Worm (Caenorhabditis elegans): ENCODE data around the gene ZK742.6.

DNA sequence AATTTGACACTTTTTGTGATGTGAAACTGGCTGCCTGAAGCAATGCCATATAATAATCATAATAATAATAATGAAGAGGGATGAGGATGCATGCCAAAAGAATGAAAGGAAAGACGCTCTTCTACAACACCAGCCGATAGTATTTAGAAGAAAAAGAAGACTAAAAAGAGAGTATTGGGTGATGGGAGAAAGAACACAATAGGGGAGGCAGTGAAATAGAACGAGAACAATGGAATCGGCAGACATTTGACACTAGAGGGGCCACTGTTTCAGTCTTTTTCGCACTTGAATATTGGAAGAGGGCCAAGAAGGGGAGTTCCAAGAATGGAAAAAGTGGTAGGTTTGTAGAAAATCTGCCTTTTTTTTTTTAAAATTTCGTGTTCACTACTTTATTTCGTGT, 32.4 kb upstream of the ZK742.6 start, which contains the start of gene memo-1:
- TF ChIP-seq dao-5 (tag; optimal IDR thresholded peaks at IDR 0.05) = no peak
- no peak for TF ChIP-seq W03F9.2 (tag; optimal IDR thresholded peaks at IDR 0.05)
- no peak for TF ChIP-seq him-1 (tag; optimal IDR thresholded peaks at IDR 0.05)
